Worm (Caenorhabditis elegans): Measurements from ENCODE around the gene nth-1.

Gene nth-1

DNA sequence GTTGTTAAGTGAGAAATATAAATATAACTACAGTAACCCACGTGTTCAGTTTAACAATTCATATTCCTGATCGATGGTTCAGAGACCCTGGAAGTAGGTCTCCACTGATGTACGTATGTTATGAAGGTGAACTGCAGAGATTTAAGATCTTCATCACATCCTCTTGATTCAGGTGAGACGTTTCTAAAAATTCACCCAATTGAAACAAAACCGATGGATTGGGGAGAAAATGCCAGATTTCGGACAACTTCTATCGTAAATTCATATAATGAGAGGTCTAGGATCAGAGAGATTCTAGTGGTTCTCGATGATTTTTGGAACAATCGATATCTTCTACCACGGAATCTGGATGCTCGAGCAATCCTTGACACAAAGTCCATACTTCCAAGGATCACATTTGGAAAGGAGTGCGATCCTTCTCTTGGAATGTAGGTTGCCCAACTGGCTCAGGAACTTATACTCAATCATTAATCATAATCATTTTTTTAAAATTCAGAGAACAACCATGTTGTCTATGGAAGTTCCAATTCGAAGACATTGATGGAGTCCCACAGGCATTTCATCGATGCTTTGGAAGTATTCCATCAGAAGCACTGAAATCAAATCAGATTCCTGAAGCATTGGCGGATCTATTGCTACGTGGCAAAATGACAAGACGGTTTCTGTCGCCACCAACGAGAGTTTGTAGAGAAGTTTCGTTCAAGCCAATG, at the start of gene nth-1, which contains the start of gene R10E4.7:
nth-1 (minus strand) TSS at position 101 of the 710 bp plus-strand sequence.
R10E4.7 (plus strand) TSS at position 660 of the 710 bp plus-strand sequence.
- TF ChIP-seq ztf-23 (GFP tag; IDR thresholded peaks at IDR 0.05) (no peak), T22C8.4 (GFP tag; IDR thresholded peaks at IDR 0.05) (no peak), tab-1 (GFP tag; IDR thresholded peaks at IDR 0.05) (no peak), ztf-29 (GFP tag; IDR thresholded peaks at IDR 0.05) (no peak), cog-1 (tag; optimal IDR thresholded peaks at IDR 0.05) (no peak), med-1 (GFP tag; optimal IDR thresholded peaks at IDR 0.05; ENCODE audit: insufficient read depth) (no peak), klf-2 (GFP tag; conservative IDR thresholded peaks at IDR 0.05) (no peak), ref-1 (GFP tag; conservative IDR thresholded peaks at IDR 0.05) (no peak), flt-1 (GFP tag; IDR thresholded peaks at IDR 0.05) (no peak)

DNA sequence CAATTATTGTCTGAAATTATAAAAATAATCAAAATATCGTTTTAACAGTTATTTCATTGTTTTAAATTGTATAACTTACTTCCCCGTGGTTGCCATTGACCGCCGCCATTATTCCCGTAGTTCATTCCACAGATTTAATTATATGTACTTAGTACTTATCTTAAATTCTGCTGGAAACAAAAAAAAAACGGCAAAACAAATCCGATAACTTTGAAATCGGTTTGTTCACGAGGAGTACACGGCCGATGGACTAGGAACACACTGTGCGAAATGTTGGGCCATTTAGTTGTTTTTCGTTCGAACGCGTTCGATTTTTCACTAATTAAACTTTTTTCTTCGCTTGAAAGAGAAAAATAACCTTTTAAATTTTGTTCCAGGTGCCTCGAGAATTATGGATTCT, 49.0 kb upstream of the nth-1 start, which contains the start of the genes B0285.3 and lcmt-1:
B0285.3 (minus strand) TSS at position 267 of the 400 bp plus-strand sequence.
lcmt-1 (plus strand) TSS at position 377 of the 400 bp plus-strand sequence.
- no peak for TF ChIP-seq tab-1 (GFP tag; IDR thresholded peaks at IDR 0.05)
- no peak for TF ChIP-seq T22C8.4 (GFP tag; IDR thresholded peaks at IDR 0.05)
- TF ChIP-seq ztf-23 (GFP tag; IDR thresholded peaks at IDR 0.05): 0 out of 2 replicates have a peak, but pooled peaks have one; percentile 5
- no peak for TF ChIP-seq cog-1 (tag; optimal IDR thresholded peaks at IDR 0.05)
- no peak for TF ChIP-seq med-1 (GFP tag; optimal IDR thresholded peaks at IDR 0.05; ENCODE audit: insufficient read depth)
- no peak for TF ChIP-seq ref-1 (GFP tag; conservative IDR thresholded peaks at IDR 0.05)
- no peak for TF ChIP-seq ztf-29 (GFP tag; IDR thresholded peaks at IDR 0.05)
- TF ChIP-seq flt-1 (GFP tag; IDR thresholded peaks at IDR 0.05): peak; percentile 40; the same call in 1 of the 2 replicates
- no peak for TF ChIP-seq klf-2 (GFP tag; conservative IDR thresholded peaks at IDR 0.05)

DNA sequence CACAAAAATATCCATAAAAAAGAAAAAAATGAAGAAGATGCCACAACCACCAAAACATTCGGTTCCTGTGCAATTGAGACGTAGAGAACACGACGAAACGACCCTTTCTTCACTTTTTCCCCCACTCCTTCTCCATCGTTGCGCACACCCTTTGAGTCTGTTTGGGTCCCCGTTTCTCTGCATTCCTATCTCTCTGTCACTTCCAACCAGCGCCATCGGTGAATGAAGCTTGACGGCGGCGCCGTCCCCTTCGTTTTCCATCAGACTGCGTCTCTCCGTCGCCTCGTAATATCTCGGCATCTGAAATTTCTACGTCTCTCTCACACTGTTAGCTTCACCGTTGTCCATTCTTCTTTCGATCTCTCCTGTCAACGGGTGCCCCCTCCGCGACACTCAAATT, 41.6 kb upstream of the nth-1 start:
- TF ChIP-seq ztf-29 (GFP tag; IDR thresholded peaks at IDR 0.05): no peak
- no peak for TF ChIP-seq cog-1 (tag; optimal IDR thresholded peaks at IDR 0.05)
- TF ChIP-seq tab-1 (GFP tag; IDR thresholded peaks at IDR 0.05): no peak
- no peak for TF ChIP-seq ref-1 (GFP tag; conservative IDR thresholded peaks at IDR 0.05)
- TF ChIP-seq T22C8.4 (GFP tag; IDR thresholded peaks at IDR 0.05): no peak
- no peak for TF ChIP-seq med-1 (GFP tag; optimal IDR thresholded peaks at IDR 0.05; ENCODE audit: insufficient read depth)
- no peak for TF ChIP-seq flt-1 (GFP tag; IDR thresholded peaks at IDR 0.05)
- no peak for TF ChIP-seq klf-2 (GFP tag; conservative IDR thresholded peaks at IDR 0.05)
- TF ChIP-seq ztf-23 (GFP tag; IDR thresholded peaks at IDR 0.05): no peak

DNA sequence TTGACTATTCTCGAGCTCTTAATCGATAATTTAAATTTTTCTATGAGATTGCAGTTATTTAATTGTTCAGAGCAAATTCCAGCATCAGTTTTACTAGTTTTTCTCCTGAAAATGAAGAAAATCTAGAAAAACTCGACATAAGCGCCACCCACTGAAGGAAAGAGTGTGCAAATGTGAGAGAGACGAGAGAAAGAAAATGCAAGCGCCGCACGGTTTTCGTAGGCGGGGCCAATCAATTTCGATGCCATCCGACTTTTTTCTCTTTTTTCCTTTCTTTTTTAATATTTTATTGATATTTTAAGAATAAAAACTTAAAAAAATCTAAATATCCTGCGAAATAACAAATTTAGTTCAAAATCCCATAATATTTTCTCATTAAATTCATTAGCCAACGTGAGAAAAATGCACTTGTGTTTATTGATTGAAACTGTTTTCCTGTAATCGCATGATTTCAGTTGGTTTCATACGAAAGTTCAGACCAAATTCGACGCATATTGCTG, 38.5 kb upstream of the nth-1 start, which contains the start of gene cdk-12:
cdk-12 (plus strand) TSS at position 450 of the 500 bp plus-strand sequence.
- TF ChIP-seq ztf-23 (GFP tag; IDR thresholded peaks at IDR 0.05): no peak
- no peak for TF ChIP-seq ztf-29 (GFP tag; IDR thresholded peaks at IDR 0.05)
- no peak for TF ChIP-seq T22C8.4 (GFP tag; IDR thresholded peaks at IDR 0.05)
- TF ChIP-seq med-1 (GFP tag; optimal IDR thresholded peaks at IDR 0.05; ENCODE audit: insufficient read depth): no peak
- no peak for TF ChIP-seq flt-1 (GFP tag; IDR thresholded peaks at IDR 0.05)
- no peak for TF ChIP-seq cog-1 (tag; optimal IDR thresholded peaks at IDR 0.05)
- TF ChIP-seq tab-1 (GFP tag; IDR thresholded peaks at IDR 0.05): no peak
- no peak for TF ChIP-seq klf-2 (GFP tag; conservative IDR thresholded peaks at IDR 0.05)
- no peak for TF ChIP-seq ref-1 (GFP tag; conservative IDR thresholded peaks at IDR 0.05)

DNA sequence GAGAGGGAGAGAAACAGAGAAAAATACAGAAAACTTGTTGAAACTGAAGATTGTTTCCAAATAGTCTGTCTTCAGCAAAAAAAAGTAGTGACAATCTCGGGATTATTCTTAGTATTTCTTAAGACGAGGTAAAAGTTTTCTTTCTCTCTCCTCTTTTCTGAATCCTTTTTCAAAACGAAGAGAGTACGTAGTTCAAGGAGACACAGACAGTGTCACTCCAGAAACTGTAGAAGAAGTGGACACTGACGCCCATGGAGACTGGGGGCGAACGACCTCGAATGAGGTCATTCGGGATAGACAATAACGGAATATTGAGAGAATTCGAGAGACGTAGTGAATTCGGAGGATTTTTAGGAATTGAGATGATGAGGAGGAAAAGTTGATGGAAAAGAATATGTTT, 36.9 kb upstream of the nth-1 start, which contains the start of gene gly-6:
gly-6 (minus strand) TSS at position 245 of the 400 bp plus-strand sequence.
- no peak for TF ChIP-seq tab-1 (GFP tag; IDR thresholded peaks at IDR 0.05)
- no peak for TF ChIP-seq ztf-23 (GFP tag; IDR thresholded peaks at IDR 0.05)

DNA sequence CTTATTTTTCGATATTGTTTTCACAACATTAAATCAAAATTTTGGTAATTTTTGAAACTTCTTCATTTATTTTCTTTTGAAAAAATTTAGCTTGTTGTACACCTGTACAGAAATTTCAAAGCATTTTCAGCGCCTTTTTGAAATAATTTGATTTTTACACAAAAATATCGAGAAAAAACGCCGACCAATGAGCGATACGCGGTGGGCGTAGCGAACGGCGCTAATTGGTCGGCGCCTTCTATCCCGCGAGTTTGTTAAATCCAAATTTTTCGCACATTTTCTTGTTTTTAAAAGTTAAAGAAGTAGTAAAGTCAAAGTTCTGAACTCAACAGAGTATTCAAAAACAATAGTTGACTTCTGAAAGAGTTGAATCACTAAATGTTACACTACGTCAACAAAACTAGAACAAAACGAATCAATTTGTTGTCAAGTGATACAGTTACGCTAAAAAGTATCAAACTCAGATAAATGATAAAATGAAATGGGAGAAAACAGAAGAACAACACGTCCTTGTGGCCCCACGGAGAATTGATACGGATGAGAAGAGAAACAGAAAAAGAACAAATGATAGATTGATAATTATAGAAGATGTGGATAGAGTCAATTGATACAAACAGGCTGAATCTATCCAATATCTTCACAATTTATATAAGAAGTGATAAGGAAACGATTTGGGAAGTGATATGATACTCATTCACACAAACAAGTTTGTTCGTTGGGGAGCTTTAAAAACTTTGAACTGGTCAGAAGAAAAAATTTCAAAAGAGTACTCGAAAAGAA, 34.3 kb upstream of the nth-1 start:
- no peak for TF ChIP-seq med-1 (GFP tag; optimal IDR thresholded peaks at IDR 0.05; ENCODE audit: insufficient read depth)
- no peak for TF ChIP-seq tab-1 (GFP tag; IDR thresholded peaks at IDR 0.05)
- no peak for TF ChIP-seq klf-2 (GFP tag; conservative IDR thresholded peaks at IDR 0.05)
- no peak for TF ChIP-seq flt-1 (GFP tag; IDR thresholded peaks at IDR 0.05)
- TF ChIP-seq cog-1 (tag; optimal IDR thresholded peaks at IDR 0.05): no peak
- TF ChIP-seq T22C8.4 (GFP tag; IDR thresholded peaks at IDR 0.05): no peak
- no peak for TF ChIP-seq ztf-23 (GFP tag; IDR thresholded peaks at IDR 0.05)
- no peak for TF ChIP-seq ztf-29 (GFP tag; IDR thresholded peaks at IDR 0.05)
- no peak for TF ChIP-seq ref-1 (GFP tag; conservative IDR thresholded peaks at IDR 0.05)

DNA sequence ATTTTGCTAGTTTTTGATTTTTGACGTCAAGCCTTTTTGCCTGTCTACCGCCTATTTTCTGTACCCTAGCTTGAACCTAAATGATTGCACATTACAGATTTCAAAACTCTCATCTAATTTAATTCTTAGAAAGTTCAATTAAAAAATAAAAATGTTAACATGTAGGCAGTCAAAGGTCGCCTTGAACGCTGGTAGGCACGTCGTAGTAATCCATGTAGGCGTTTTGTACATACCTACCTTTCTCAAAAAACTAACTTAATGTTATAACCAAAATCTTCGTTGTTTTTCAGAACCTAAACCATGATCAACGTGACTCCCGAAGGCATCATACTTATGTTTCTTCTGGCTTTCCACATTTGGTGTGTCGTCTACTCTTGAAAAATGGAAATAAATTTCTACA, 29.8 kb upstream of the nth-1 start, which contains the start of gene H38K22.9:
H38K22.9 (plus strand) TSS at position 301 of the 400 bp plus-strand sequence.
- TF ChIP-seq klf-2 (GFP tag; conservative IDR thresholded peaks at IDR 0.05): no peak
- no peak for TF ChIP-seq ztf-29 (GFP tag; IDR thresholded peaks at IDR 0.05)
- TF ChIP-seq flt-1 (GFP tag; IDR thresholded peaks at IDR 0.05): no peak
- no peak for TF ChIP-seq med-1 (GFP tag; optimal IDR thresholded peaks at IDR 0.05; ENCODE audit: insufficient read depth)
- no peak for TF ChIP-seq cog-1 (tag; optimal IDR thresholded peaks at IDR 0.05)
- TF ChIP-seq T22C8.4 (GFP tag; IDR thresholded peaks at IDR 0.05): no peak
- no peak for TF ChIP-seq ztf-23 (GFP tag; IDR thresholded peaks at IDR 0.05)
- TF ChIP-seq ref-1 (GFP tag; conservative IDR thresholded peaks at IDR 0.05): no peak
- no peak for TF ChIP-seq tab-1 (GFP tag; IDR thresholded peaks at IDR 0.05)

DNA sequence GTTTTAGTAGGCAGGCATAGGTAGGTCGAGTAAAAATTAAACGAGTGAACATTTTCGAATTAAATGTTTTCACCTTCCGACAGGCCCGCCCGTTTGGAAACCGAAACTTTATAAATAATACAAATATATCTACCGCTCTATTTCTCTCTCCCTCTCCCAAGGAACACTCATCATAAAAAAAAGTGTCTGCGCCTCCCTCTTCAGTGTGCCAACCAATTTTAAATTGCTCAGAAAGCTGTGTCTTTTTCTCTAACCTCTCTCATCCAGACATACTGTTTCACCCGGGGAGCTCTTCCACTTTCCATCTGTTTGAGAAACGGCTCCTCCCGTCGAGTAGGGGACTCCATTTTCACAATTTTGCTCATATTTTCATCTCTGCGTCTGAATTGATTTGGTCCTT, 29.1 kb upstream of the nth-1 start:
- no peak for TF ChIP-seq flt-1 (GFP tag; IDR thresholded peaks at IDR 0.05)
- no peak for TF ChIP-seq tab-1 (GFP tag; IDR thresholded peaks at IDR 0.05)
- TF ChIP-seq ztf-23 (GFP tag; IDR thresholded peaks at IDR 0.05): no peak
- TF ChIP-seq ztf-29 (GFP tag; IDR thresholded peaks at IDR 0.05): no peak
- no peak for TF ChIP-seq med-1 (GFP tag; optimal IDR thresholded peaks at IDR 0.05; ENCODE audit: insufficient read depth)
- no peak for TF ChIP-seq klf-2 (GFP tag; conservative IDR thresholded peaks at IDR 0.05)
- no peak for TF ChIP-seq ref-1 (GFP tag; conservative IDR thresholded peaks at IDR 0.05)
- TF ChIP-seq cog-1 (tag; optimal IDR thresholded peaks at IDR 0.05): no peak

DNA sequence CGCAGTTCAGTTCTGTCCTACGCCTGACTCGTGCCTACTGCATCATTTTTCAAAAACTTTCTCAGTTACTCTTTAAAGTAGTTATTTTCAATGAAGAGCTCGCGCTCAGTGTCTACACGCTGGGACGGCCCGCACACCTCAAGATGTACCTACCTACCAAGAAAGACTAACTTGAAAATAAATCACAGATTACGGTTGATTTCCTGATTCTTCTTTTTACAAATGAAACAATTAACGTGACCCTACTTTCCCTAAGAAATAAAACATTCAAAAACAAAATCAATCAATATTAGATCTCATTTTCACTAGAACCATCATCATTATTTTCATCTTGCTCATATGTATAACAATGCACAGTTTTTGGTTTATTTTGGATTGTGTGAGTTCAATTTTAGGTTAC, 27.3 kb upstream of the nth-1 start, which contains the start of gene H38K22.7:
H38K22.7 (plus strand) TSS at position 301 of the 400 bp plus-strand sequence.
- no peak for TF ChIP-seq flt-1 (GFP tag; IDR thresholded peaks at IDR 0.05)
- no peak for TF ChIP-seq ztf-29 (GFP tag; IDR thresholded peaks at IDR 0.05)
- TF ChIP-seq tab-1 (GFP tag; IDR thresholded peaks at IDR 0.05): no peak
- no peak for TF ChIP-seq cog-1 (tag; optimal IDR thresholded peaks at IDR 0.05)
- TF ChIP-seq T22C8.4 (GFP tag; IDR thresholded peaks at IDR 0.05): no peak
- TF ChIP-seq klf-2 (GFP tag; conservative IDR thresholded peaks at IDR 0.05): no peak
- TF ChIP-seq ref-1 (GFP tag; conservative IDR thresholded peaks at IDR 0.05): no peak
- TF ChIP-seq med-1 (GFP tag; optimal IDR thresholded peaks at IDR 0.05; ENCODE audit: insufficient read depth): no peak
- TF ChIP-seq ztf-23 (GFP tag; IDR thresholded peaks at IDR 0.05): no peak

All from whole organism, midembryonic.